Worm (Caenorhabditis elegans): ENCODE results near the gene srt-70.

The srt-70 gene

ce11 chrV:5259448-5259847 lies at the start of gene srt-70:
TSS of gene srt-70 (minus strand) at chrV:5259548.
- TF ChIP-seq klf-2 (GFP tag; conservative IDR thresholded peaks at IDR 0.05) = no peak
- no peak for TF ChIP-seq cog-1 (tag; optimal IDR thresholded peaks at IDR 0.05)
- TF ChIP-seq ztf-29 (GFP tag; IDR thresholded peaks at IDR 0.05) = no peak
- no peak for TF ChIP-seq ztf-23 (GFP tag; IDR thresholded peaks at IDR 0.05)
- no peak for TF ChIP-seq ref-1 (GFP tag; conservative IDR thresholded peaks at IDR 0.05)
- no peak for TF ChIP-seq tab-1 (GFP tag; IDR thresholded peaks at IDR 0.05)
- TF ChIP-seq flt-1 (GFP tag; IDR thresholded peaks at IDR 0.05) = no peak
- no peak for TF ChIP-seq med-1 (GFP tag; optimal IDR thresholded peaks at IDR 0.05; ENCODE audit: insufficient read depth)
- TF ChIP-seq T22C8.4 (GFP tag; IDR thresholded peaks at IDR 0.05) = no peak

ce11 chrV:5304366-5304765 lies 45.0 kb upstream of the srt-70 start:
- no peak for TF ChIP-seq med-1 (GFP tag; optimal IDR thresholded peaks at IDR 0.05; ENCODE audit: insufficient read depth)
- TF ChIP-seq ztf-23 (GFP tag; IDR thresholded peaks at IDR 0.05) = no peak
- no peak for TF ChIP-seq ref-1 (GFP tag; conservative IDR thresholded peaks at IDR 0.05)
- TF ChIP-seq T22C8.4 (GFP tag; IDR thresholded peaks at IDR 0.05) = no peak
- no peak for TF ChIP-seq cog-1 (tag; optimal IDR thresholded peaks at IDR 0.05)

ce11 chrV:5303389-5303788 lies 44.0 kb upstream of the srt-70 start, which contains the start of gene ncx-2:
TSS of gene ncx-2 (plus strand) at chrV:5303689.
- TF ChIP-seq med-1 (GFP tag; optimal IDR thresholded peaks at IDR 0.05; ENCODE audit: insufficient read depth) = no peak
- no peak for TF ChIP-seq T22C8.4 (GFP tag; IDR thresholded peaks at IDR 0.05)
- no peak for TF ChIP-seq ref-1 (GFP tag; conservative IDR thresholded peaks at IDR 0.05)
- TF ChIP-seq cog-1 (tag; optimal IDR thresholded peaks at IDR 0.05) = no peak

ce11 chrV:5301226-5301625 lies 41.9 kb upstream of the srt-70 start:
- no peak for TF ChIP-seq med-1 (GFP tag; optimal IDR thresholded peaks at IDR 0.05; ENCODE audit: insufficient read depth)
- TF ChIP-seq ref-1 (GFP tag; conservative IDR thresholded peaks at IDR 0.05) = no peak
- no peak for TF ChIP-seq ztf-29 (GFP tag; IDR thresholded peaks at IDR 0.05)
- TF ChIP-seq T22C8.4 (GFP tag; IDR thresholded peaks at IDR 0.05) = no peak
- no peak for TF ChIP-seq klf-2 (GFP tag; conservative IDR thresholded peaks at IDR 0.05)
- no peak for TF ChIP-seq ztf-23 (GFP tag; IDR thresholded peaks at IDR 0.05)
- TF ChIP-seq cog-1 (tag; optimal IDR thresholded peaks at IDR 0.05) = no peak
- no peak for TF ChIP-seq flt-1 (GFP tag; IDR thresholded peaks at IDR 0.05)
- TF ChIP-seq tab-1 (GFP tag; IDR thresholded peaks at IDR 0.05) = no peak

ce11 chrV:5297740-5298139 lies 38.4 kb upstream of the srt-70 start:
- TF ChIP-seq cog-1 (tag; optimal IDR thresholded peaks at IDR 0.05) (no peak), T22C8.4 (GFP tag; IDR thresholded peaks at IDR 0.05) (no peak), ztf-29 (GFP tag; IDR thresholded peaks at IDR 0.05) (no peak), ref-1 (GFP tag; conservative IDR thresholded peaks at IDR 0.05) (no peak), klf-2 (GFP tag; conservative IDR thresholded peaks at IDR 0.05) (no peak)

- TF ChIP-seq T22C8.4 (GFP tag; IDR thresholded peaks at IDR 0.05) (no peak), ref-1 (GFP tag; conservative IDR thresholded peaks at IDR 0.05) (no peak), med-1 (GFP tag; optimal IDR thresholded peaks at IDR 0.05; ENCODE audit: insufficient read depth) (no peak), ztf-29 (GFP tag; IDR thresholded peaks at IDR 0.05) (no peak), cog-1 (tag; optimal IDR thresholded peaks at IDR 0.05) (no peak), tab-1 (GFP tag; IDR thresholded peaks at IDR 0.05) (no peak), flt-1 (GFP tag; IDR thresholded peaks at IDR 0.05) (no peak), klf-2 (GFP tag; conservative IDR thresholded peaks at IDR 0.05) (no peak), ztf-23 (GFP tag; IDR thresholded peaks at IDR 0.05) (no peak)
Observed at ce11 chrV:5295940-5296339, 36.6 kb upstream of the srt-70 start.

- TF ChIP-seq ztf-29 (GFP tag; IDR thresholded peaks at IDR 0.05) (no peak), ztf-23 (GFP tag; IDR thresholded peaks at IDR 0.05) (no peak)
Observed at ce11 chrV:5288676-5289075, 29.3 kb upstream of the srt-70 start.

- no peak for TF ChIP-seq med-1 (GFP tag; optimal IDR thresholded peaks at IDR 0.05; ENCODE audit: insufficient read depth)
- TF ChIP-seq tab-1 (GFP tag; IDR thresholded peaks at IDR 0.05) = no peak
- TF ChIP-seq ztf-29 (GFP tag; IDR thresholded peaks at IDR 0.05) = no peak
- no peak for TF ChIP-seq cog-1 (tag; optimal IDR thresholded peaks at IDR 0.05)
- no peak for TF ChIP-seq flt-1 (GFP tag; IDR thresholded peaks at IDR 0.05)
- no peak for TF ChIP-seq T22C8.4 (GFP tag; IDR thresholded peaks at IDR 0.05)
- no peak for TF ChIP-seq ztf-23 (GFP tag; IDR thresholded peaks at IDR 0.05)
- no peak for TF ChIP-seq klf-2 (GFP tag; conservative IDR thresholded peaks at IDR 0.05)
- no peak for TF ChIP-seq ref-1 (GFP tag; conservative IDR thresholded peaks at IDR 0.05)
Observed at ce11 chrV:5287273-5287672, 27.9 kb upstream of the srt-70 start, which contains the start of gene Y49G5A.1. TSS of gene Y49G5A.1 (minus strand) at chrV:5287373.

ce11 chrV:5278001-5278400 lies 18.7 kb upstream of the srt-70 start, which contains the start of gene B0238.9:
TSS of gene B0238.9 (minus strand) at chrV:5278101.
- TF ChIP-seq ztf-23 (GFP tag; IDR thresholded peaks at IDR 0.05) (no peak), med-1 (GFP tag; optimal IDR thresholded peaks at IDR 0.05; ENCODE audit: insufficient read depth) (no peak), cog-1 (tag; optimal IDR thresholded peaks at IDR 0.05) (no peak), flt-1 (GFP tag; IDR thresholded peaks at IDR 0.05) (no peak), ref-1 (GFP tag; conservative IDR thresholded peaks at IDR 0.05) (no peak), tab-1 (GFP tag; IDR thresholded peaks at IDR 0.05) (no peak), T22C8.4 (GFP tag; IDR thresholded peaks at IDR 0.05) (no peak), klf-2 (GFP tag; conservative IDR thresholded peaks at IDR 0.05) (no peak), ztf-29 (GFP tag; IDR thresholded peaks at IDR 0.05) (no peak)

ce11 chrV:5275426-5276007 lies 16.2 kb upstream of the srt-70 start:
- TF ChIP-seq ref-1 (GFP tag; conservative IDR thresholded peaks at IDR 0.05) = no peak
- no peak for TF ChIP-seq klf-2 (GFP tag; conservative IDR thresholded peaks at IDR 0.05)
- no peak for TF ChIP-seq tab-1 (GFP tag; IDR thresholded peaks at IDR 0.05)
- TF ChIP-seq cog-1 (tag; optimal IDR thresholded peaks at IDR 0.05) = no peak
- TF ChIP-seq med-1 (GFP tag; optimal IDR thresholded peaks at IDR 0.05; ENCODE audit: insufficient read depth) = no peak
- no peak for TF ChIP-seq T22C8.4 (GFP tag; IDR thresholded peaks at IDR 0.05)
- TF ChIP-seq flt-1 (GFP tag; IDR thresholded peaks at IDR 0.05) = no peak
- TF ChIP-seq ztf-23 (GFP tag; IDR thresholded peaks at IDR 0.05) = no peak
- no peak for TF ChIP-seq ztf-29 (GFP tag; IDR thresholded peaks at IDR 0.05)
